Fruit fly (Drosophila melanogaster): ENCODE data around the gene CG34039.

The CG34039 gene

DNA sequence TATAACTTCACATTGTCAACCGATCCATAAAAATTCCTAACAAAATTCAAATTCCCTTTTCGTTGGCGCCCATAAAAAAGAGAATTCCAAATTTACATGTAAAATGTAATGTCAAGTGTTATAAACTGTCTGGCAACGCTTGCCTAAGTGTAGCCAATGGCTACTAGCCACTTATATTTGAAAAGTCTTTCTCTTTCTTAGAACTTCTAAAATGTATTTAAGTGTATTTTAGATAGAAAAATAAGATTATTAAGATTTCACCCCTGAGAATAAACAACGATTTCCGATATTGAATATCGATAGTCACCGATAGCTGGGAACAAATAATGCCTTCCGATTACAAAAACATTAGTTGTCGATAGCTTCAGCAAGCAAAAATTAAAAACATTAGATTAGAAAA lies at the start of gene CG34039:
Gene CG34039 (plus strand): TSS at position 342 of the 400 bp plus-strand sequence.
- TF ChIP-seq CG8478 (optimal IDR thresholded peaks at IDR 0.05) (no peak), Dll (optimal IDR thresholded peaks at IDR 0.05) (no peak), pan (optimal IDR thresholded peaks at IDR 0.05) (no peak), psq (optimal IDR thresholded peaks at IDR 0.05) (no peak), usp (GFP tag; optimal IDR thresholded peaks at IDR 0.05) (no peak), EcR (GFP tag; optimal IDR thresholded peaks at IDR 0.05) (no peak)

DNA sequence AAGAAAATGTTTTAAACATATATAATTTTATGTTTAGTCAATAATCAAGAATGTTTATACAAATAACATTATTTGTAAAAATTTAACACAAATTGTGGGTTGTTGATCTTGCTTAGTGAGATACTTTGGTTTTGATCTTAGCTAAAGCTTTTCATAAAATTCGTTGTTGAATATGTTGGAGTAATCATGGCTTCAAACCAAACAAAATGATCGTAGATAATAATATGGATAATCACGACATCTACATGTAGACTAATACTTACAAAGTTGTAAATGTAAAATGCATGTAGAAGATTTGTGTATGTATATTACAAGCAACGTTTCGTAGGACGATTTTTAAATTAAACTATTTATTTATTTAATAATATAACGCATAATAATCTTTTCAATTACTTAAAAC lies 46.5 kb upstream of the CG34039 start:
- no peak for TF ChIP-seq Dll (optimal IDR thresholded peaks at IDR 0.05)
- no peak for TF ChIP-seq pan (optimal IDR thresholded peaks at IDR 0.05)
- TF ChIP-seq CG8478 (optimal IDR thresholded peaks at IDR 0.05), result no peak
- no peak for TF ChIP-seq EcR (GFP tag; optimal IDR thresholded peaks at IDR 0.05)
- no peak for TF ChIP-seq usp (GFP tag; optimal IDR thresholded peaks at IDR 0.05)
- no peak for TF ChIP-seq psq (optimal IDR thresholded peaks at IDR 0.05)

DNA sequence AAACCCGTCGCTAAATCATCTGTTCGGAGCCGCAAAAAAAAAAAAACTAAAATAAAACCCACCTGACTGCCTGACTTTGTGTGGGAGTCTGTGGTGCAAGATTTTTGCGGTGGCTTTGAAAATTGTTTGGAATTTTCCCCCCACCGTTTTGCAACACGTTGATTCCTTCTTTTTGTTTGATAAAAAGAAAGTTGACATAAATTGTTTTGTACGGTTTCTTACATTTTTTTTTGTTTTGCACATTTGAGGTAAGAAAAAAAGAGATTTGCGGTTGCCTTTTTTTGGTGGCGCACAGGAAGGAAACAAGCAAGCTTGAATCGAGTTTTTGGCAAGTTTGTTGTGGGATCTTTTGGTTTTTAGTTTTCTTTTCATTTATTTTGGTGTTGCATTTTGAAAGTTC lies 44.1 kb upstream of the CG34039 start:
- TF ChIP-seq psq (optimal IDR thresholded peaks at IDR 0.05), result no peak
- no peak for TF ChIP-seq CG8478 (optimal IDR thresholded peaks at IDR 0.05)
- TF ChIP-seq Dll (optimal IDR thresholded peaks at IDR 0.05), result no peak
- no peak for TF ChIP-seq pan (optimal IDR thresholded peaks at IDR 0.05)
- no peak for TF ChIP-seq EcR (GFP tag; optimal IDR thresholded peaks at IDR 0.05)
- TF ChIP-seq usp (GFP tag; optimal IDR thresholded peaks at IDR 0.05), result no peak

DNA sequence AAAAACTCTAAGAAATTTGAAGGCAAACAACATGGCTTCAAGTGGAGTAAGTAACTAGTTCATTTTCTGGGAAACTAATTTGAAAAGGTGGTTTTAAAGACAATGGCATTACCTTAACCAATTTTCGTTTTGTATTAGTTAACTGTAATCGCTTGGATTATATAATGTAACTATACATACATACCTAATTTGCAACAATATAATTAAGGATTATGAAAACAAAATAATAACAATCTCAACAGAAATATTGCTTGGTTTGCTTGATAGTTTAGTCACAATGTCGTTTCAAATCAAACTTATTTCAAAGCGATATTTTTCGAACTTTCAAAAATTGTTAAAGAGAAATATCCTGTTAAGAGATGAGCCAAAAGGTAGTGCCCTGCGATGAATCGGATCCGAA lies 42.3 kb upstream of the CG34039 start, which contains the start of gene CG9592:
Gene CG9592 (plus strand): TSS at position 301 of the 400 bp plus-strand sequence.
- TF ChIP-seq Dll (optimal IDR thresholded peaks at IDR 0.05) (no peak), CG8478 (optimal IDR thresholded peaks at IDR 0.05) (no peak), pan (optimal IDR thresholded peaks at IDR 0.05) (no peak), usp (GFP tag; optimal IDR thresholded peaks at IDR 0.05) (no peak), EcR (GFP tag; optimal IDR thresholded peaks at IDR 0.05) (no peak), psq (optimal IDR thresholded peaks at IDR 0.05) (no peak)

DNA sequence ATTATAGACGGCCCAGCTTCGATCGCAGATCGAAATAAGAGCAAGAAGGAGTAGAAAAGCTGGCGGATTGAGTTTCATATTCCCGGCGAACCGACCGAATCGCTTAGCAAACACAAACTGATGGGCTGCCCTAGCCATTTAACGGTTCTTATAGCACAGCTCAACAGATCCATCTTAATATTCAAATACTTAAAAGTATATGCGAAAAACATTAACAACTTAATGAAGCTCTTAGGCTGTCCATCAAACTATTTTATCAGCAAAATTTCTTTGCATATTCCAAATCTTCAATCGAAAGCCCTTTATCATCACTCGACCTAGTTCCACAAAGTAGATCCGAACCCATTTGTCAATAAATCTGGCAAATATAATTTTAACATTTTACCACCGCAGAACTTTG lies 38.2 kb upstream of the CG34039 start, which contains the start of gene CG4613:
Gene CG4613 (minus strand): TSS at position 101 of the 400 bp plus-strand sequence.
- TF ChIP-seq EcR (GFP tag; optimal IDR thresholded peaks at IDR 0.05) (no peak), Dll (optimal IDR thresholded peaks at IDR 0.05) (no peak), CG8478 (optimal IDR thresholded peaks at IDR 0.05) (no peak), usp (GFP tag; optimal IDR thresholded peaks at IDR 0.05) (no peak), pan (optimal IDR thresholded peaks at IDR 0.05) (no peak), psq (optimal IDR thresholded peaks at IDR 0.05) (no peak)

DNA sequence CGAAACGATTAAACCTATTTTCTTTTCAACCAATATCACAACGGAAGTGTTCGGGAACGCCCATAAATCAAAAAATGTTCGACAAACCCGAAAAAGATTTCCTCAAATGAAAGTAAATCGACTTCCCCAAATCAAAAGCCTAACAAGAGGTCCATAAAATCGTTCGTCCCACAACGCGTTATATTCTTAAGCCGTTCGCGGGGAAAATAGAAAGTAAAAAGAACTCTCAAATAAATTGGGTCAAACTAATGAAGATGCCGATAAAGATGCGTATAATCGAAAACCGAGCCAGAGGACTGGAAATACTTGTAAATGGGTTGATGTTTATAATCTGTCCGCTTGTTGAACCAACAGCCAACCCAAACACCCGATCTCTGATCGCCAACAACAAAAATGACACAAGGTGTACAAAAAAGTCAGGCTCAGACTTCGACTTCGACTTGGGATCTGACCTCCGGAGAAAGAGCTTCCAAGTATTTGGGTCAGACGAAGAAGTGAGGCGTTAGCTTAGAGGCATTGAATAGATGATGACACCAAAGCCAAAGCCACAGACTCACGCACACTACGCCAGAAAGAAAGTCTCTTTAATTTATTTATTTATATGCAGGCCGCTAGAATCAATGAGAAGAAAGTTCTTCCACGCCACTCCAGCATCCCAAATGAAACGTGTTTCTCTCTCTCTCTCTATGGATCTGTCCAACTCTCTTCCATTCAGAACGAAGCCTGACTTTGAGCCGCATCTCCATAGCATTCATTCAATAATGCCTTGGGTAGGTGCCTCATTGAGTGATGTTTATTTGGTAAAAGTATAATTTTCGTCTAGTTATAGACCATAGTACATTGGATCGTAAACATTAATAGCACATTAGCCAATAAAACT lies 37.1 kb upstream of the CG34039 start:
- TF ChIP-seq CG8478 (optimal IDR thresholded peaks at IDR 0.05) (no peak), pan (optimal IDR thresholded peaks at IDR 0.05) (no peak), Dll (optimal IDR thresholded peaks at IDR 0.05) (no peak), EcR (GFP tag; optimal IDR thresholded peaks at IDR 0.05) (no peak), usp (GFP tag; optimal IDR thresholded peaks at IDR 0.05) (no peak), psq (optimal IDR thresholded peaks at IDR 0.05) (no peak)

DNA sequence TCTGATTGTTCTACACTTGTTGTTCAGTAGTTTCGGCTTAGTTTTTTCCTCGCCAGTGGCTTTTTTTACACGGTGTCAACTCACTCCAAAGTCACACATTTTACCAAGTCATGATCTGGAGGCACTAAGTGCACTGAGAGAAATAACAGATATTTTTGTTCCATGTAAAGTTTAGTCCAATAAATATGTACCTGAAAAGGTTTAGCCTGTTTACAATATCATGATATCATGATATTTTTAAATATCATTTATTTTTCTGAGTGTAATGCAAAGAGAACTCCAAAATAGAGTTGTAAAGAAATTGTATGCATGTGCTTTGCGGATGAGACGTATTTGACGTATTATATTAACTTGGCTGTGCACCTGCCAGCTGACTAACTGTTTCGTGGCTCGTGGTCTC lies 28.0 kb upstream of the CG34039 start:
- TF ChIP-seq Dll (optimal IDR thresholded peaks at IDR 0.05), result no peak
- no peak for TF ChIP-seq CG8478 (optimal IDR thresholded peaks at IDR 0.05)
- TF ChIP-seq EcR (GFP tag; optimal IDR thresholded peaks at IDR 0.05), result no peak
- no peak for TF ChIP-seq psq (optimal IDR thresholded peaks at IDR 0.05)
- no peak for TF ChIP-seq usp (GFP tag; optimal IDR thresholded peaks at IDR 0.05)
- TF ChIP-seq pan (optimal IDR thresholded peaks at IDR 0.05), result no peak

DNA sequence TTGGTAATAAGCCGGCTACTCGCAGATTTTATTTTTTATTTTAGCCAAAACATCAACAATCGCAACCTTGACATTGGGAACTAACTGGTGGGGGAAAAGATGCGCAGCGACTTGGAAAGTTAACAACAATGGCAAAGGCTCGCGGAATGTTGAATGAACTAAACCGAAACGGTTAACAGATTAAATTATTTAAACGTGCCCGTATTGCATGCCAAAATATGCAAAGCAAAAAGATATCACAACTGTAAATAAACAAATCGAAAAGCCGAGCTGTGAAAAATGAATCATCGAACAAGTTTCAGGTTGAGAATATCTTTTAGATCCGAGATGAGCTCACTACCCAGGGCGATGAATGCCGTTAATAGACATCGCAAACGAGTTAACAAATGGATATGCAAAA lies 26.7 kb upstream of the CG34039 start:
- TF ChIP-seq psq (optimal IDR thresholded peaks at IDR 0.05) (no peak), pan (optimal IDR thresholded peaks at IDR 0.05) (no peak), CG8478 (optimal IDR thresholded peaks at IDR 0.05) (no peak), EcR (GFP tag; optimal IDR thresholded peaks at IDR 0.05) (no peak), usp (GFP tag; optimal IDR thresholded peaks at IDR 0.05) (no peak), Dll (optimal IDR thresholded peaks at IDR 0.05) (no peak)

DNA sequence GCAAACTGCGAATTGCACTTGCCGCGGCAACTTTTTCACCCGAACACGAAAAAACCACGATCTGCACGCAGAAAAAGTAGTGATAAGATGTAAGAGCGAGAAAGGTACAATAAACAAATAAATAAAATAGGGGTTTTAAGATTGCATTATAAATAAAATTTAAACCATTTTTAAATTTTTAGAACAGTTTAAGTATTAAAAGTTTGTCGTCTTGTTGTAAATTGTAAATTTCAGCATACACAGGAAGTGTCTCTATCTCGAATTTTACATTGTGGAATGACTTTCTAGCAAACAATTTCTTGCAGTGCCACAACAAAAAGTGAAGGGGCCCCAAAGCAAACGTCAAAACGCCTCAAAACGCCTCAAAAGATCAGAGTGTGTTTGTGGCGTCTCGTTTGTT lies 25.2 kb upstream of the CG34039 start:
- TF ChIP-seq usp (GFP tag; optimal IDR thresholded peaks at IDR 0.05) (no peak), CG8478 (optimal IDR thresholded peaks at IDR 0.05) (no peak), pan (optimal IDR thresholded peaks at IDR 0.05) (no peak), Dll (optimal IDR thresholded peaks at IDR 0.05) (no peak), EcR (GFP tag; optimal IDR thresholded peaks at IDR 0.05) (no peak), psq (optimal IDR thresholded peaks at IDR 0.05) (no peak)

DNA sequence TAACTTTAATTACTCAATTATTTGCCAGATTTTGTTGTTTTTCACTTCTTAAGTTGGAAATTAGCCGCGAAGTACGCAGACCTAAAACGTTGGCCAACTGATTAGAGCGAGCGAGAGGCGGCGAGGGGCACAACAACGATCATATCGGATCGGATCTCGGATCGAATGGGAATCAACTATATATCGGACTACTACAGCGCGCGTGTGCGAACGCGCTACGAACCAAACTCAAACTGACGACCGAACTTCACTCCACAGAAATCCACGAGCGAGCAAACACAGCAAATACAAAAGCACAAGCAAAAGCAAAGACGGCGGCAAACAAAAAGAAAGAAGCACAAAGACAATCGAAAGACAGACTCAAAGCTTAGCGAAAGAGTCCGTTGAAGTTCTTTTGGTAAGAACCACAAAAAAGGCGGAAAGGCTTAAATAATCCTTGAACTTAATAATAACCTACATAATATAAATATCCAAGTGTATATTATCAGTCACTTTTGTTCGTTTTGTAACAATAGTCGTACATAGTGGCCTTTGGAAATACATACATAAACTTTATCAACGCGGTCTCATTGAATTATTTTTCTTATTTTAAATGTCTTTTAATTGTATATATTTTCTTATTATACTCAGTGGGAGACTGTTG lies 23.6 kb upstream of the CG34039 start, which contains the start of the genes bbg and CG43246:
Gene bbg (minus strand): TSS at position 235 of the 643 bp plus-strand sequence.
Gene CG43246 (plus strand): TSS at position 593 of the 643 bp plus-strand sequence.
- TF ChIP-seq Dll (optimal IDR thresholded peaks at IDR 0.05) (no peak), pan (optimal IDR thresholded peaks at IDR 0.05) (no peak), psq (optimal IDR thresholded peaks at IDR 0.05) (no peak), usp (GFP tag; optimal IDR thresholded peaks at IDR 0.05) (no peak), EcR (GFP tag; optimal IDR thresholded peaks at IDR 0.05) (no peak), CG8478 (optimal IDR thresholded peaks at IDR 0.05) (no peak)

DNA sequence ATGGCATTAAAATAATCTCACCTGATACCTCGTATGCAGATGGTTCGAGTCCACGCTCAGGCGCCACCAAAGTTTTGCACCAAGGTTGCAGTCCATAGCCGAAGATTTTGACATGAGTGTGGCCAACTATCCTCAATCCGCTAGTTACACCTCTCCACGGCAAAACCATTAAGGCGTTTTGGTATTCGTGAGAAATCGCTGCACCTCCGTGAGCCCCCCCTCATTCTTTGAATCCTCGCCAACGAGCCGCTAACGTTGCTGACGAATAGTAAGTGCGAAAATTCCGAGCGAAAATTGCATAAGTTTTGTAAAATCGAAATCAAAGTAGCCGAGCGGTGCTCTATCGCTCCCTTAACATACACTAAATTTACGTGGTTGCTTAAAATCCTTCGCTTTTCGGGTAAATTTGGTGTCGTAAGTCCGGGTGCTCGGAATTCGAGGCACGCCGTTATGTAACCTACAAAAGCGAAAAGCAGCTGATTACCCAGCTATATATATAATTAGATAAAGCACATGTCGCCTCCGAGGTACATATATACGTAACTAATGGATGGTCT lies 22.3 kb upstream of the CG34039 start, which contains the start of gene Mpcp2:
Gene Mpcp2 (plus strand): TSS at position 217 of the 557 bp plus-strand sequence.
- TF ChIP-seq pan (optimal IDR thresholded peaks at IDR 0.05) (no peak), usp (GFP tag; optimal IDR thresholded peaks at IDR 0.05) (no peak), psq (optimal IDR thresholded peaks at IDR 0.05) (no peak), EcR (GFP tag; optimal IDR thresholded peaks at IDR 0.05) (peak in 1 of 2 experiments; percentile 10), CG8478 (optimal IDR thresholded peaks at IDR 0.05) (no peak), Dll (optimal IDR thresholded peaks at IDR 0.05) (no peak)
